Fruit fly (Drosophila melanogaster): ENCODE results near the gene Tao.

DNA sequence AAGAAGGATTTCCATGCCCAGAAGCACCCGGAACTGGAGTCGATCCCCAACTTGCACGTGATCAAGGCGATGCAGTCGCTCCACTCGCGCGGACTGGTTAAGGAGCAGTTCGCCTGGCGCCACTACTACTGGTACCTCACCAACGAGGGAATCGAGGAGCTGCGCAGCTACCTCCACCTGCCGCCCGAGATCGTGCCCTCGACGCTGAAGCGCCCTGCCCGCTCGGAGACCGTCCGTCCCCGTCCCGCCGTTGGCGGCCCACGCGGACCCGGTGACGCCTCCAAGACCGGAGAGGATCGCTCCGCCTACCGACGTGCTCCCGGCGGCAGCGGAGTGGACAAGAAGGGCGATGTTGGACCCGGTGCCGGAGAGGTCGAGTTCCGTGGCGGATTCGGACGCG, 18.9 kb upstream of the Tao start:
- TF ChIP-seq CG10669 (GFP tag; optimal IDR thresholded peaks at IDR 0.05), result no peak
- TF ChIP-seq vri (GFP tag; optimal IDR thresholded peaks at IDR 0.05), result no peak
- TF ChIP-seq Smox (GFP tag; optimal IDR thresholded peaks at IDR 0.05), result no peak
- no peak for TF ChIP-seq Eip78C (GFP tag)
- no peak for TF ChIP-seq esn (GFP tag; optimal IDR thresholded peaks at IDR 0.05)
- TF ChIP-seq CG4318 (GFP tag; optimal IDR thresholded peaks at IDR 0.05), result no peak
- no peak for TF ChIP-seq CG1621 (tag; optimal IDR thresholded peaks at IDR 0.05)
- no peak for TF ChIP-seq OdsH (GFP tag; optimal IDR thresholded peaks at IDR 0.05)
- TF ChIP-seq Ets21C (GFP tag; optimal IDR thresholded peaks at IDR 0.05), result no peak
- no peak for TF ChIP-seq Blimp-1 (GFP tag; optimal IDR thresholded peaks at IDR 0.05)
